Fruit fly (Drosophila melanogaster) whole organism, wandering third instar larva: Measurements from ENCODE around the gene RpL24-like.

ENCODE experiments used
- CG32264 ChIP-seq: fragments of 200-800 bp; sonication (Bioruptor generic); optimal IDR thresholded peaks from 2 replicates; lab custom pipeline; 2016; ENCODE audit warnings: missing biosample characterization, missing genetic modification characterization
- OdsH ChIP-seq: fragments of 200-800 bp; sonication (Bioruptor generic); optimal IDR thresholded peaks from 2 replicates; lab custom pipeline; 2016; ENCODE audit warnings: missing biosample characterization, mild to moderate bottlenecking, missing genetic modification characterization
- Vsx2 ChIP-seq: fragments of 200-300, 225-300 bp; sonication (Bioruptor generic); optimal IDR thresholded peaks from 2 replicates; lab custom pipeline; 2018; ENCODE audit warnings: missing biosample characterization, missing genetic modification characterization; ENCODE audit not compliant: partially characterized antibody
- dsf ChIP-seq: sonication (Bioruptor generic); optimal IDR thresholded peaks from 2 replicates; lab custom pipeline; 2016; ENCODE audit warnings: missing biosample characterization, missing genetic modification characterization, borderline replicate concordance
- lola ChIP-seq: fragments of >200 bp; optimal IDR thresholded peaks from 2 replicates; lab custom pipeline; 2017; ENCODE audit warnings: missing biosample characterization, missing genetic modification characterization

dm6 chr3R:11449688-11450087 lies 18.3 kb upstream of the RpL24-like start:
- TF ChIP-seq lola (GFP tag; lab: Kevin White, UChicago) (no peak), CG32264 (GFP tag; lab: Kevin White, UChicago) (no peak), Vsx2 (peak; percentile 25), OdsH (GFP tag; lab: Kevin White, UChicago) (no peak), dsf (GFP tag; lab: Kevin White, UChicago) (no peak)
